Worm (Caenorhabditis elegans) whole organism, early embryonic: Measurements from ENCODE around the gene txt-13.
A peak's percentile ranks its signal among the peaks of the same experiment; 100 is the strongest.

ENCODE experiments used
- B0310.2 ChIP-seq: sonication (generic microtip); optimal IDR thresholded peaks from 2 replicates; lab custom pipeline; 2016; ENCODE audit warnings: mild to moderate bottlenecking, missing genetic modification characterization, missing compliant biosample characterization
- F13C5.2 ChIP-seq: sonication (generic microtip); optimal IDR thresholded peaks from 2 replicates; lab custom pipeline; 2017; ENCODE audit warnings: mild to moderate bottlenecking, missing genetic modification characterization, inconsistent platforms, missing compliant biosample characterization
- aly-1 ChIP-seq: sonication (generic microtip); optimal IDR thresholded peaks from 2 replicates; lab custom pipeline; 2016; ENCODE audit warnings: missing genetic modification characterization, missing compliant biosample characterization
- ama-1 ChIP-seq: fragments of 150-350 bp; optimal IDR thresholded peaks from 2 replicates; lab custom pipeline; 2014
- ceh-13 ChIP-seq: fragments of 200-800 bp; sonication (Bioruptor generic); optimal IDR thresholded peaks from 2 replicates; lab custom pipeline; 2018; ENCODE audit warnings: mild to moderate bottlenecking, missing genetic modification characterization, missing compliant biosample characterization
- ceh-36 ChIP-seq: sonication (generic microtip); optimal IDR thresholded peaks from 2 replicates; lab custom pipeline; 2016; ENCODE audit warnings: missing genetic modification characterization, inconsistent platforms, missing compliant biosample characterization
- ets-7 ChIP-seq: sonication (generic microtip); optimal IDR thresholded peaks from 2 replicates; lab custom pipeline; 2016; ENCODE audit warnings: missing genotype, missing genetic modification characterization, missing compliant biosample characterization
- flt-1 ChIP-seq: fragments of 200-800 bp; sonication (Bioruptor generic); IDR thresholded peaks from 2 replicates; pipeline ENCODE4 v1.3.6; 2022; ENCODE audit warnings: missing genetic modification characterization, missing compliant biosample characterization
- hmbx-1 ChIP-seq: sonication (generic microtip); optimal IDR thresholded peaks from 2 replicates; lab custom pipeline; 2016; ENCODE audit warnings: mild to moderate bottlenecking, missing genetic modification characterization, missing compliant biosample characterization
- hmg-4 ChIP-seq: fragments of 200-800 bp; sonication (Bioruptor generic); optimal IDR thresholded peaks from 2 replicates; lab custom pipeline; 2018; ENCODE audit warnings: mild to moderate bottlenecking, missing genetic modification characterization, missing compliant biosample characterization
- hnd-1 ChIP-seq: sonication (generic microtip); optimal IDR thresholded peaks from 2 replicates; lab custom pipeline; 2016; ENCODE audit warnings: missing genetic modification characterization, missing compliant biosample characterization
- pes-1 ChIP-seq: fragments of 200-800 bp; sonication (Bioruptor generic); IDR thresholded peaks from 2 replicates; pipeline ENCODE4 v1.3.6; 2022; ENCODE audit warnings: missing genetic modification reagents, missing genetic modification characterization, missing compliant biosample characterization
- scrt-1 ChIP-seq: fragments of 200-800 bp; sonication (Bioruptor generic); IDR thresholded peaks from 2 replicates; pipeline ENCODE4 v1.3.6; 2022; ENCODE audit warnings: missing genetic modification characterization, missing compliant biosample characterization
- sea-1 ChIP-seq: fragments of 200-800 bp; sonication (Bioruptor generic); conservative IDR thresholded peaks from 2 replicates; pipeline ENCODE4 v1.3.6; 2022; ENCODE audit warnings: missing genetic modification characterization, missing compliant biosample characterization
- tbx-11 ChIP-seq: fragments of 200-800 bp; sonication (Bioruptor generic); IDR thresholded peaks from 2 replicates; pipeline ENCODE4 v1.3.6; 2022; ENCODE audit warnings: missing genetic modification characterization, missing compliant biosample characterization
- tbx-37 ChIP-seq: fragments of 200-800 bp; sonication (Bioruptor generic); conservative IDR thresholded peaks from 2 replicates; pipeline ENCODE4 v1.3.6; 2022; ENCODE audit warnings: missing genetic modification reagents, missing genetic modification characterization, missing compliant biosample characterization
- tra-4 ChIP-seq: sonication (generic microtip); optimal IDR thresholded peaks from 2 replicates; lab custom pipeline; 2017; ENCODE audit warnings: missing genetic modification characterization, missing compliant biosample characterization

Gene txt-13

ce11 chrII:10531604-10532003, 38.8 kb upstream of the txt-13 start:
- TF ChIP-seq hmbx-1 (tag; lab: Kevin White, UChicago) (no peak), ceh-36 (tag; lab: Kevin White, UChicago) (no peak), ceh-13 (GFP tag; lab: Kevin White, UChicago) (no peak), ets-7 (tag; lab: Kevin White, UChicago) (no peak), B0310.2 (tag; lab: Kevin White, UChicago) (no peak)

DNA sequence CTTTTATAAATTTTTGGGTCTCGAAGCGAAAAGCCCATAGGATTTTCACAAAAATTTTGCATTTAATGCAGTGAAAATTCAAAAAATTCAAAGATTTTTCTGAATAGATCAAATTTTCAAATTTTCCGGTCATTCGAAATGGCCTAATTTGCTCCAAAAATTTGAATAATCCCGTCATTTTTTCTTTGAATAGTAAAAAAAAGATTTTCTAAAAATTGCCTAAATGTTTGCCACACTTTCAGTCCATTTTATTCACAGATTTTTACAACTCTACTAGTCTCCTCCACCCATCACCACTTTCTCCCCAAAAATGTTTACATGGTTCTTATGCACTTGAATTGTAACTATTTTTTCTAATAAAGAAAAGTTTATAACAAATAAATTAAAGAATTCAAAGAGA, 36.4 kb upstream of the txt-13 start:
- no peak for TF ChIP-seq F13C5.2 (tag; lab: Kevin White, UChicago)
- TF ChIP-seq ceh-13 (GFP tag; lab: Kevin White, UChicago): no peak
- TF ChIP-seq hmbx-1 (tag; lab: Kevin White, UChicago): no peak
- no peak for TF ChIP-seq flt-1
- TF ChIP-seq ama-1: no peak
- TF ChIP-seq tbx-37 (GFP tag; lab: Robert Waterston, UW): no peak
- TF ChIP-seq hmg-4 (GFP tag; lab: Kevin White, UChicago): no peak
- no peak for TF ChIP-seq aly-1 (tag; lab: Kevin White, UChicago)
- TF ChIP-seq hnd-1 (tag; lab: Kevin White, UChicago): no peak
- TF ChIP-seq tra-4 (tag; lab: Kevin White, UChicago): no peak
- TF ChIP-seq ets-7 (tag; lab: Kevin White, UChicago): no peak
- TF ChIP-seq tbx-11 (GFP tag; lab: Robert Waterston, UW): no peak
- TF ChIP-seq B0310.2 (tag; lab: Kevin White, UChicago): no peak
- no peak for TF ChIP-seq scrt-1 (GFP tag; lab: Robert Waterston, UW)
- no peak for TF ChIP-seq sea-1 (GFP tag; lab: Robert Waterston, UW)
- TF ChIP-seq ceh-36 (tag; lab: Kevin White, UChicago): no peak
- TF ChIP-seq pes-1 (GFP tag; lab: Robert Waterston, UW): no peak

DNA sequence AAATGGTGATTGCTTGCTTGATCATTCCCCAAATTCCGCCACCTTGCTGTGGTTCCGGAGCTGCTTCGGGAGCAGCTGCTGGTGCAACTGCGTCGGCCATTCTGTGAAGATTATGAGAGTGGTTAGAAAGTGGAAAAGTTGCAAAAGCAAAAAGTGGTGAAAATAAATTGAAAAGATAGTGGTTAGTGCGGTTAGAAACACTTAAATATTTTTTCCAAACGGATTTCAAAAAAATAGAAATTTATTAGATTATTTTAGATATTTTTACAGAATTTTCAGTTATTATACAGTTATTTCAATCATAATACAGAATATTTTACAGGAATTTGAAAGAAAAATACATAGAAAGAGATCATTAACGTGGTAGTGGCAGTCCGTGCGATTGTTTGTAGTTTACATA, 32.8 kb upstream of the txt-13 start, which contains the start of gene R166.2:
R166.2 (minus strand) TSS at position 101 of the 400 bp plus-strand sequence.
- no peak for TF ChIP-seq tbx-11 (GFP tag; lab: Robert Waterston, UW)
- no peak for TF ChIP-seq ama-1
- no peak for TF ChIP-seq tra-4 (tag; lab: Kevin White, UChicago)
- TF ChIP-seq F13C5.2 (tag; lab: Kevin White, UChicago): no peak
- no peak for TF ChIP-seq B0310.2 (tag; lab: Kevin White, UChicago)
- TF ChIP-seq tbx-37 (GFP tag; lab: Robert Waterston, UW): no peak
- no peak for TF ChIP-seq hmg-4 (GFP tag; lab: Kevin White, UChicago)

DNA sequence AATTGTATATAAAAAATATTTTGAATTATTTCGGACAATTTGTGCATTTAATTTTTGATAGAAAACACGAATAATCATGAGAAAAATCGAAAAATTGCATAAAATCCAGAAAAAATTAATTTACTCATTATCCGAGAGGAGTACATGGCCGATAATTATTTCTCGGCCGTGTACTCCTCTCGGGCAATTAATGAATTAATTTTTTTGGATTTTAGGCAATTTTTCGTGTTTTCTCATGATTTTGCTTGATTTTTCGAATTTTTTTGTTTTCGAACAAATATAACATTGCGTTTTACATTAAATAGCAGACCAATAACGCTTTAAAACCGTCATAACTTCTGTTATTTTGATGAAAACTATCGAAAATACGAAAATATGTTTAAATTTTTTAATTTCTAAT, 32.4 kb upstream of the txt-13 start:
- peak; percentile 19 for TF ChIP-seq F13C5.2 (tag; lab: Kevin White, UChicago)
- TF ChIP-seq tbx-37 (GFP tag; lab: Robert Waterston, UW): peak; percentile 40; the same call in 1 of the 2 replicates
- no peak for TF ChIP-seq tra-4 (tag; lab: Kevin White, UChicago)

ce11 chrII:10539232-10539631, 31.2 kb upstream of the txt-13 start, which contains the start of gene R166.3:
TSS of gene R166.3 (minus strand) at chrII:10539332.
- TF ChIP-seq hnd-1 (tag; lab: Kevin White, UChicago) (no peak), flt-1 (no peak), hmbx-1 (tag; lab: Kevin White, UChicago) (no peak)

ce11 chrII:10541923-10542486, 28.4 kb upstream of the txt-13 start, which contains the start of gene pro-1:
TSS of gene pro-1 (minus strand) at chrII:10541996.
- TF ChIP-seq sea-1 (GFP tag; lab: Robert Waterston, UW) (peak; percentile 81), pes-1 (GFP tag; lab: Robert Waterston, UW) (peak; percentile 71; the same call in 1 of the 2 replicates), aly-1 (tag; lab: Kevin White, UChicago) (no peak), tbx-37 (GFP tag; lab: Robert Waterston, UW) (peak; percentile 5; the same call in 1 of the 2 replicates), ama-1 (peak; percentile 81), F13C5.2 (tag; lab: Kevin White, UChicago) (peak; percentile 47), ceh-13 (GFP tag; lab: Kevin White, UChicago) (no peak), hmg-4 (GFP tag; lab: Kevin White, UChicago) (peak; percentile 2)

ce11 chrII:10542654-10543456, 27.5 kb upstream of the txt-13 start:
- no peak for TF ChIP-seq B0310.2 (tag; lab: Kevin White, UChicago)
- no peak for TF ChIP-seq F13C5.2 (tag; lab: Kevin White, UChicago)
- peak; percentile 74 for TF ChIP-seq ama-1
- 0 out of 2 replicates have a peak, but pooled peaks have one; percentile 7 for TF ChIP-seq pes-1 (GFP tag; lab: Robert Waterston, UW)
- no peak for TF ChIP-seq ceh-13 (GFP tag; lab: Kevin White, UChicago)
- no peak for TF ChIP-seq hnd-1 (tag; lab: Kevin White, UChicago)
- no peak for TF ChIP-seq hmg-4 (GFP tag; lab: Kevin White, UChicago)
